Fruit fly (Drosophila melanogaster) whole organism, embryonic: ENCODE measurements around the gene Pdh.

Experiments
- Asciz ChIP-seq: fragments of 200-800 bp; sonication (Bioruptor generic); optimal IDR thresholded peaks from 2 replicates; lab custom pipeline; 2017; ENCODE audit warnings: missing biosample characterization, mild to moderate bottlenecking, missing genetic modification characterization, missing genetic modification reagents
- CG10462 ChIP-seq: fragments of 200-800 bp; sonication (Bioruptor generic); optimal IDR thresholded peaks from 2 replicates; lab custom pipeline; 2016; ENCODE audit warnings: missing biosample characterization, missing genetic modification characterization
- CG11560 ChIP-seq: fragments of 200-800 bp; sonication (Bioruptor generic); IDR thresholded peaks from 3 replicates; pipeline ENCODE4 v1.3.6; 2022; ENCODE audit warnings: missing biosample characterization, missing genetic modification characterization
- CG13123 ChIP-seq: fragments of 200-800 bp; sonication (Bioruptor generic); optimal IDR thresholded peaks from 2 replicates; lab custom pipeline; 2016; ENCODE audit warnings: missing biosample characterization, missing genetic modification characterization
- CG13775 ChIP-seq: fragments of 200-800 bp; sonication (Bioruptor generic); optimal IDR thresholded peaks from 3 replicates; lab custom pipeline; 2017; ENCODE audit warnings: missing biosample characterization, mild to moderate bottlenecking, missing genetic modification characterization
- CG14441 ChIP-seq: fragments of 200-800 bp; sonication (Bioruptor generic); IDR thresholded peaks from 2 replicates; pipeline ENCODE4 v1.3.6; 2022; ENCODE audit warnings: missing biosample characterization, missing genetic modification characterization
- CG16815 ChIP-seq: fragments of 200-800 bp; sonication (Bioruptor generic); optimal IDR thresholded peaks from 3 replicates; lab custom pipeline; 2017; ENCODE audit warnings: missing biosample characterization, mild to moderate bottlenecking, missing genetic modification characterization
- CG16863 ChIP-seq: fragments of 200-800 bp; sonication (Bioruptor generic); optimal IDR thresholded peaks from 3 replicates; lab custom pipeline; 2016; ENCODE audit warnings: missing biosample characterization, missing genetic modification characterization
- CG17361 ChIP-seq: fragments of 200-800 bp; sonication (Bioruptor generic); IDR thresholded peaks from 3 replicates; pipeline ENCODE4 v1.3.6; 2022; ENCODE audit warnings: missing biosample characterization, missing genetic modification characterization
- CG17612 ChIP-seq: fragments of 200-800 bp; sonication (Bioruptor generic); IDR thresholded peaks from 2 replicates; pipeline ENCODE4 v1.3.6; 2022; ENCODE audit warnings: missing biosample characterization, missing genetic modification characterization
- CG17829 ChIP-seq: fragments of 200-800 bp; optimal IDR thresholded peaks from 2 replicates; lab custom pipeline; 2019; ENCODE audit warnings: missing biosample characterization, mild to moderate bottlenecking, missing genetic modification characterization, moderate library complexity
- CG2678 ChIP-seq: fragments of 200-800 bp; sonication (Bioruptor generic); optimal IDR thresholded peaks from 3 replicates; lab custom pipeline; 2019; ENCODE audit warnings: missing biosample characterization, mild to moderate bottlenecking, missing genetic modification characterization, moderate library complexity
- CG2712 ChIP-seq: fragments of 200-800 bp; optimal IDR thresholded peaks from 3 replicates; lab custom pipeline; 2019; ENCODE audit warnings: missing biosample characterization, mild to moderate bottlenecking, missing genetic modification characterization, moderate library complexity
- CG4282 ChIP-seq: fragments of 200-800 bp; sonication (Bioruptor generic); optimal IDR thresholded peaks from 2 replicates; lab custom pipeline; 2016; ENCODE audit warnings: missing biosample characterization, missing genetic modification characterization
- CG4820 ChIP-seq: fragments of 200-800 bp; sonication (Bioruptor generic); optimal IDR thresholded peaks from 3 replicates; lab custom pipeline; 2016; ENCODE audit warnings: missing biosample characterization, missing genetic modification characterization
- CG7372 ChIP-seq: fragments of 200-800 bp; sonication (Bioruptor generic); IDR thresholded peaks from 2 replicates; pipeline ENCODE4 v1.3.6; 2022; ENCODE audit warnings: missing biosample characterization, missing genetic modification characterization
- D19B ChIP-seq: fragments of 200-800 bp; sonication (Bioruptor generic); optimal IDR thresholded peaks from 2 replicates; lab custom pipeline; 2017; ENCODE audit warnings: missing biosample characterization, mild to moderate bottlenecking, missing genetic modification characterization
- Dek ChIP-seq: fragments of 200-800 bp; sonication (Bioruptor generic); optimal IDR thresholded peaks from 3 replicates; lab custom pipeline; 2019; ENCODE audit warnings: missing biosample characterization, mild to moderate bottlenecking, missing genetic modification characterization, moderate library complexity
- Dll ChIP-seq: fragments of 200-800 bp; sonication (Bioruptor generic); IDR thresholded peaks from 4 replicates; pipeline ENCODE4 v1.3.6; 2022; ENCODE audit warnings: missing biosample characterization, missing genetic modification characterization; ENCODE audit not compliant: partially characterized antibody
- E2f1 ChIP-seq: fragments of 200-800 bp; sonication (Bioruptor generic); IDR thresholded peaks from 2 replicates; pipeline ENCODE4 v1.3.6; 2022; ENCODE audit warnings: missing biosample characterization, missing genetic modification characterization
- Ets97D ChIP-seq: fragments of 200-800 bp; sonication (Bioruptor generic); optimal IDR thresholded peaks from 3 replicates; lab custom pipeline; 2016; ENCODE audit warnings: missing biosample characterization, missing genetic modification characterization
- Fer3 ChIP-seq: fragments of 200-800 bp; sonication (Bioruptor generic); optimal IDR thresholded peaks from 2 replicates; lab custom pipeline; 2018; ENCODE audit warnings: missing biosample characterization, mild to moderate bottlenecking, missing genetic modification characterization, moderate library complexity
- H15 ChIP-seq: fragments of 200-800 bp; sonication (Bioruptor generic); IDR thresholded peaks from 3 replicates; pipeline ENCODE4 v1.3.6; 2022; ENCODE audit warnings: missing biosample characterization, missing genetic modification characterization
- Hr3 ChIP-seq: fragments of 200-800 bp; sonication (Bioruptor generic); optimal IDR thresholded peaks from 3 replicates; lab custom pipeline; 2016; ENCODE audit warnings: missing biosample characterization, missing genetic modification characterization
- Lhr ChIP-seq: fragments of 200-800 bp; sonication (Bioruptor generic); optimal IDR thresholded peaks from 3 replicates; lab custom pipeline; 2017; ENCODE audit warnings: mild to moderate bottlenecking, missing biosample characterization, missing genetic modification reagents, missing genetic modification characterization
- Oaz ChIP-seq: fragments of 200-800 bp; sonication (Bioruptor generic); IDR thresholded peaks from 2 replicates; pipeline ENCODE4 v1.3.6; 2022; ENCODE audit warnings: missing biosample characterization, missing genetic modification characterization
- Opbp ChIP-seq: fragments of 200-800 bp; sonication (Bioruptor generic); IDR thresholded peaks from 3 replicates; pipeline ENCODE4 v1.3.6; 2022; ENCODE audit warnings: missing biosample characterization, missing genetic modification characterization; ENCODE audit not compliant: partially characterized antibody
- PHDP ChIP-seq: fragments of 200-800 bp; sonication (Bioruptor generic); optimal IDR thresholded peaks from 3 replicates; lab custom pipeline; 2018; ENCODE audit warnings: missing biosample characterization, mild to moderate bottlenecking, missing genetic modification characterization, moderate library complexity
- aop ChIP-seq: fragments of 200-800 bp; sonication (Bioruptor generic); IDR thresholded peaks from 2 replicates; pipeline ENCODE4 v1.3.6; 2022; ENCODE audit warnings: missing biosample characterization, missing genetic modification characterization
- btn ChIP-seq: fragments of 200-800 bp; sonication (Bioruptor generic); optimal IDR thresholded peaks from 2 replicates; lab custom pipeline; 2016; ENCODE audit warnings: missing biosample characterization, missing genetic modification characterization
- cg ChIP-seq: fragments of 200-800 bp; sonication (Bioruptor generic); optimal IDR thresholded peaks from 3 replicates; lab custom pipeline; 2019; ENCODE audit warnings: missing biosample characterization, mild to moderate bottlenecking, missing genetic modification characterization, moderate library complexity
- chif ChIP-seq, 2 experiments: fragments of 200-800 bp; sonication (Bioruptor generic); optimal IDR thresholded peaks; 3 replicates each; lab custom pipeline; 2016; ENCODE audit warnings: missing biosample characterization in 2 of 2, missing genetic modification characterization in 2 of 2
- chinmo ChIP-seq: fragments of 200-800 bp; sonication (Bioruptor generic); IDR thresholded peaks from 4 replicates; pipeline ENCODE4 v1.3.6; 2022; ENCODE audit warnings: missing biosample characterization, missing genetic modification characterization; ENCODE audit not compliant: partially characterized antibody
- dmrt11E ChIP-seq: fragments of 200-800 bp; sonication (Bioruptor generic); optimal IDR thresholded peaks from 3 replicates; lab custom pipeline; 2018; ENCODE audit warnings: missing biosample characterization, mild to moderate bottlenecking, missing genetic modification characterization, moderate library complexity
- dmrt99B ChIP-seq: fragments of 200-800 bp; sonication (Bioruptor generic); optimal IDR thresholded peaks from 2 replicates; lab custom pipeline; 2018; ENCODE audit warnings: missing biosample characterization, mild to moderate bottlenecking, missing genetic modification characterization, moderate library complexity
- gcm ChIP-seq: fragments of 200-800 bp; sonication (Bioruptor generic); optimal IDR thresholded peaks from 2 replicates; lab custom pipeline; 2019; ENCODE audit warnings: missing biosample characterization, mild to moderate bottlenecking, missing genetic modification characterization, moderate library complexity
- her ChIP-seq: fragments of 200-800 bp; sonication (Bioruptor generic); optimal IDR thresholded peaks from 2 replicates; lab custom pipeline; 2016; ENCODE audit warnings: missing biosample characterization, missing genetic modification characterization
- lbe ChIP-seq: fragments of 200-800 bp; sonication (Bioruptor generic); optimal IDR thresholded peaks from 2 replicates; lab custom pipeline; 2016; ENCODE audit warnings: missing biosample characterization, mild to moderate bottlenecking, missing genetic modification characterization
- peb ChIP-seq: fragments of 200-800 bp; sonication (Bioruptor generic); IDR thresholded peaks from 2 replicates; pipeline ENCODE4 v1.3.6; 2022; ENCODE audit warnings: missing biosample characterization, missing genetic modification characterization
- prd ChIP-seq, 3 experiments: fragments of >200 bp in 2 of 3; fragments of 200-800 bp in 1 of 3; sonication (Bioruptor generic) in 1 of 3; optimal IDR thresholded peaks in 2 of 3; IDR thresholded peaks in 1 of 3; 2 replicates in 2 of 3; 3 replicates in 1 of 3; pipeline versions ENCODE4 v1.3.6 to Lab custom; 2017 to 2022; ENCODE audit warnings: missing biosample characterization in 1 of 3, missing genetic modification characterization in 1 of 3
- slou ChIP-seq: fragments of 200-800 bp; sonication (Bioruptor generic); optimal IDR thresholded peaks from 3 replicates; lab custom pipeline; 2016; ENCODE audit warnings: missing biosample characterization, missing genetic modification characterization
- tio ChIP-seq: fragments of 200-800 bp; sonication (Bioruptor generic); optimal IDR thresholded peaks from 2 replicates; lab custom pipeline; 2017; ENCODE audit warnings: missing biosample characterization, missing genetic modification characterization, inconsistent platforms
- tll ChIP-seq, 2 experiments: fragments of 200-800 bp in 1 of 2; fragments of >200 bp in 1 of 2; sonication (Bioruptor generic) in 1 of 2; optimal IDR thresholded peaks; 2 replicates each; lab custom pipeline; 2017 to 2019; ENCODE audit warnings: missing biosample characterization in 2 of 2, missing genetic modification characterization in 2 of 2, mild to moderate bottlenecking in 1 of 2, moderate library complexity in 1 of 2
- trh ChIP-seq: fragments of 200-800 bp; sonication (Bioruptor generic); optimal IDR thresholded peaks from 2 replicates; lab custom pipeline; 2016; ENCODE audit warnings: missing biosample characterization, missing genetic modification characterization
- vnd ChIP-seq: fragments of 200-800 bp; sonication (Bioruptor generic); IDR thresholded peaks from 3 replicates; pipeline ENCODE4 v1.3.6; 2022; ENCODE audit warnings: missing biosample characterization, missing genetic modification characterization; ENCODE audit not compliant: partially characterized antibody
- vvl ChIP-seq: fragments of 200-800 bp; sonication (Bioruptor generic); IDR thresholded peaks from 2 replicates; pipeline ENCODE4 v1.3.6; 2022; ENCODE audit warnings: missing biosample characterization, missing genetic modification characterization
- z ChIP-seq: fragments of 200-800 bp; sonication (Bioruptor generic); IDR thresholded peaks from 3 replicates; pipeline ENCODE4 v1.3.6; 2022; ENCODE audit warnings: missing biosample characterization, missing genetic modification characterization
- zf30C ChIP-seq: fragments of 200-800 bp; sonication (Bioruptor generic); optimal IDR thresholded peaks from 3 replicates; lab custom pipeline; 2018; ENCODE audit warnings: missing biosample characterization, mild to moderate bottlenecking, missing genetic modification characterization

Pdh gene

DNA sequence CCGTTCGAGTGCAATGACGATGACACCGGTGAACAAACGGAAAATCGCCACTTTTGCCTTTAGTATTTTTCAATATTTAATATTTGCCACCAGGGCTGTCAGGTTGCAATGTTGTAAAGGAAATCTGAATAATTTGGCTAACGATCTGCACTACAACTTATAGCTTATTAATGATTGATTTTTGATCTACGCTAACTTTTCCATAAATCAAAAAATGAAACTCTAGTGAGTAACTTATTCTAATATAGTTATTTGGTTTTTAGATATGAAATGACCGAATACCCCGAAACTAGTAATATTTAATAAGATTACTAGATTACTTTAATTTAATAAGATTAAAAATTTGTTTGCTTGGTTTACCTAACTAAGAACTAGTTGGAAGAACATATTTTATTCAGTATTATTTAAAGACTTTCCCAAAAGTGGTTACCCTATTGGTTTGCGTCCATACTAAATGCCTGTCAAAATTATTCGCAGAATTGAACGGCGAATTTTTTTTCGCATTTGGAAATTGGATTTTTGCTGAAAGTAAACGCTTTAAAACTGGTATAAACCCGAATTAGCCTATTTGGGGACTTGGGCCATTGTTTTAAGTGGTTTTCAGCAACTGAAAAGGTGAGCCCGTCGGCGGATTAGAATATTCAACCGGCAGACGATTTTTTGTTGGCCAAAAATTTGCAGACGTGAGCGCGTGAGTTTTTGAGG is 31.9 kb upstream of the Pdh start, which contains the start of the genes Agpat3 and RAF2 (continued):
- TF ChIP-seq vnd, result no peak
- TF ChIP-seq CG4282, result no peak
- no peak for TF ChIP-seq gcm (GFP tag; lab: Kevin White, UChicago)
- peak; percentile 37 for TF ChIP-seq dmrt99B
- TF ChIP-seq CG13123 (GFP tag; lab: Kevin White, UChicago), result no peak
- TF ChIP-seq H15, result 0 out of 3 replicates have a peak, but pooled peaks have one; percentile 13
- TF ChIP-seq trh (GFP tag; lab: Kevin White, UChicago), result no peak
- no peak for TF ChIP-seq CG11560 (tag; lab: Robert Waterston, UW)
- TF ChIP-seq dmrt11E, result peak; percentile 39
- TF ChIP-seq Asciz (GFP tag; lab: Kevin White, UChicago), result no peak
- TF ChIP-seq vvl (GFP tag; lab: Robert Waterston, UW), result peak; percentile 61
- peak; percentile 50 for TF ChIP-seq CG2678 (tag; lab: Kevin White, UChicago)
- peak; percentile 62; the same call in 1 of the 2 replicates for TF ChIP-seq CG14441 (GFP tag; lab: Robert Waterston, UW)
- peak; percentile 22 for TF ChIP-seq CG4820 (GFP tag; lab: Kevin White, UChicago)
- peak in 1 of 2 experiments; percentile 46 for TF ChIP-seq tll (GFP tag; optimal IDR thresholded peaks at IDR 0.05; lab: Kevin White, UChicago)
- peak; percentile 67 for TF ChIP-seq Hr3 (GFP tag; lab: Kevin White, UChicago)
- TF ChIP-seq zf30C (GFP tag; lab: Kevin White, UChicago), result no peak
- no peak for TF ChIP-seq Opbp (GFP tag; lab: Robert Waterston, UW)
- peak; percentile 21 to 28 for TF ChIP-seq chif (GFP tag; optimal IDR thresholded peaks at IDR 0.05; lab: Kevin White, UChicago)
- no peak for TF ChIP-seq CG7372 (GFP tag; lab: Robert Waterston, UW)
- no peak for TF ChIP-seq slou (GFP tag; lab: Kevin White, UChicago)
- TF ChIP-seq Dek (tag; lab: Kevin White, UChicago), result peak; percentile 46
- TF ChIP-seq z, result no peak
- peak; percentile 52 for TF ChIP-seq E2f1 (GFP tag; lab: Robert Waterston, UW)
- no peak for TF ChIP-seq Oaz
- peak; percentile 22 for TF ChIP-seq Lhr (GFP tag; lab: Kevin White, UChicago)
- no peak for TF ChIP-seq Dll (GFP tag; lab: Robert Waterston, UW)
- no peak for TF ChIP-seq her (GFP tag; lab: Kevin White, UChicago)
- no peak for TF ChIP-seq CG16863 (GFP tag; lab: Kevin White, UChicago)
- no peak for TF ChIP-seq lbe (GFP tag; lab: Kevin White, UChicago)
- TF ChIP-seq cg, result no peak
- TF ChIP-seq CG10462, result no peak
- TF ChIP-seq peb (GFP tag; lab: Robert Waterston, UW), result no peak; the same call in 1 of the 2 replicates
- peak; percentile 77; the same call in 2 of the 3 replicates for TF ChIP-seq CG17361 (GFP tag; lab: Robert Waterston, UW)
- no peak for TF ChIP-seq Ets97D (GFP tag; lab: Kevin White, UChicago)
- TF ChIP-seq Fer3 (tag; lab: Kevin White, UChicago), result peak; percentile 30
- no peak for TF ChIP-seq aop (GFP tag; lab: Robert Waterston, UW)
- peak; percentile 64 for TF ChIP-seq tio
- TF ChIP-seq CG17612, result no peak; the same call in 1 of the 2 replicates
- TF ChIP-seq CG13775 (GFP tag; lab: Kevin White, UChicago), result peak; percentile 54
- peak; percentile 59 for TF ChIP-seq CG2712 (tag; lab: Kevin White, UChicago)
- TF ChIP-seq CG17829, result peak; percentile 46
- TF ChIP-seq btn (GFP tag; lab: Kevin White, UChicago), result no peak
- no peak for TF ChIP-seq prd (optimal IDR thresholded peaks at IDR 0.05; lab: Kevin White, UChicago)
- TF ChIP-seq prd (GFP tag; IDR thresholded peaks at IDR 0.05; lab: Robert Waterston, UW), result peak; percentile 67; the same call in 2 of the 3 replicates
- peak; percentile 40 for TF ChIP-seq PHDP (tag; lab: Kevin White, UChicago)
- no peak for TF ChIP-seq D19B
- TF ChIP-seq chinmo (GFP tag; lab: Robert Waterston, UW), result no peak
- no peak for TF ChIP-seq CG16815 (GFP tag; lab: Kevin White, UChicago)
